Worm (Caenorhabditis elegans) whole organism, young adult: Measurements from ENCODE around the gene ZK1320.9.

Experiments
- B0336.3 ChIP-seq: fragments of 200-800 bp; sonication (Bioruptor generic); IDR thresholded peaks from 2 replicates; pipeline ENCODE4 v1.3.6; 2022; ENCODE audit warnings: missing genetic modification characterization, missing compliant biosample characterization
- ama-1 ChIP-seq, 3 experiments: fragments of 150-350 bp in 1 of 3; sonication (generic microtip) in 2 of 3; optimal IDR thresholded peaks; 2 replicates each; lab custom pipeline; 2014 to 2018; ENCODE audit warnings: missing biosample characterization in 2 of 3, missing genetic modification characterization in 2 of 3, missing genetic modification reagents in 2 of 3
- lin-54 ChIP-seq: fragments of 200-800 bp; sonication (Bioruptor generic); optimal IDR thresholded peaks from 2 replicates; lab custom pipeline; 2018; ENCODE audit warnings: mild to moderate bottlenecking, missing genetic modification characterization, missing compliant biosample characterization
- nfya-1 ChIP-seq: sonication (generic microtip); optimal IDR thresholded peaks from 2 replicates; lab custom pipeline; 2017; ENCODE audit warnings: antibody characterized with exemption, missing compliant biosample characterization, missing genetic modification characterization, borderline replicate concordance; ENCODE audit not compliant: insufficient read depth
- zim-3 ChIP-seq: sonication (generic microtip); optimal IDR thresholded peaks from 2 replicates; lab custom pipeline; 2017; ENCODE audit warnings: mild to moderate bottlenecking, missing genetic modification characterization, moderate library complexity, missing compliant biosample characterization

DNA sequence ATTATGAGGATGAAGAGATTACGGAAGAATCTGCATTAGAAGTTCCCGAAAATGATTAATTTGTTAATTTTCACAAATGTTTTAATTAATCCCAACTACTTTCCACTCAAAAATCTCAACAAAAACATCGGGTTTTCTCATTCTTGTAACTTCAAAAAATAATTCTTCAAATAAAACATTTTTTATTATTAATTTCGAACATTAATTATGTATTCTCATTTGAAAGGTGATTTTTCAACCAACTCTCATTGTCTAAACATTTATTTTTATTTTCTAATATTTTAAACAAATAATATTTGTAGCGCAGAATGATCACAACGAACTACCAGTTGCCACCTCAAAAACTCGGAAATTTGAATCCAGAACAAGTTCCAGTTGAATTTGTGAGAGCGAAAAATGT is 15.2 kb downstream of the ZK1320.9 start, which contains the start of gene ZK1320.7:
- TF ChIP-seq B0336.3 (GFP tag; lab: Robert Waterston, UW) = no peak
- TF ChIP-seq lin-54 (GFP tag; lab: Kevin White, UChicago) = no peak
- TF ChIP-seq zim-3 (tag; lab: Kevin White, UChicago) = no peak
- TF ChIP-seq nfya-1 (tag; lab: Kevin White, UChicago) = no peak
- TF ChIP-seq ama-1 (optimal IDR thresholded peaks at IDR 0.05; lab: Kevin White, UChicago) = no peak
- TF ChIP-seq ama-1 (GFP tag; optimal IDR thresholded peaks at IDR 0.05; lab: Kevin White, UChicago) = no peak
